Fruit fly (Drosophila melanogaster) Kc167 (cell line): ENCODE data around the gene Pop4.

ENCODE experiments used
- Sin3A ChIP-seq: fragments of >200 bp; optimal IDR thresholded peaks from 2 replicates; lab custom pipeline; 2018; ENCODE audit warnings: missing external identifiers
- h ChIP-seq: fragments of >200 bp; optimal IDR thresholded peaks from 3 replicates; lab custom pipeline; 2018; ENCODE audit warnings: missing external identifiers
- ttk ChIP-seq: sonication (Bioruptor generic); optimal IDR thresholded peaks from 2 replicates; lab custom pipeline; 2017; ENCODE audit warnings: missing external identifiers

- TF ChIP-seq h (lab: Kevin White, UChicago) (no peak), ttk (lab: Kevin White, UChicago) (no peak), Sin3A (lab: Kevin White, UChicago) (no peak)
Measured at dm6 chr3L:7946222-7946621, 32.2 kb downstream of the Pop4 start, which contains the start of gene CG43880.
